Worm (Caenorhabditis elegans): ENCODE measurements around the gene ceh-21.

DNA sequence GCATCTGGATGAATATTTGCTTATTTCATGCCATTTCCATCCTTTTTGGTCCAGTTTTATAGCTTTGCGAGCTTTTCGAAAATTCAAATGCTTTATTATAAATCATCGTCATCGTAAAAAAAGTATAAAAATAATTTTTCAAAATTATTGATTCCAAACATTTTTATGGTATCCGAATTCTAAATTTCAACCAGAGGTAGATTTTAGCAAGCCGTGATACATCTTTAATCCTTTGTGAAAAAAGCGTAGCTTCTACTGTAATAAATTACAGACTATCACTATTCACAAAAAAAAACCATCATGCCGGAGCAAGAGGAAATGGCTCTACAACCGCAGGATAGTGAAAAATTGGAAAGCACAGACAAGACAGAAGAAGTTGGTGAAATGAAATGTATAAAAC, 26.4 kb downstream of the ceh-21 start, which contains the start of gene C14E2.1:
- TF ChIP-seq T22C8.4 (GFP tag; IDR thresholded peaks at IDR 0.05) (no peak), klf-2 (GFP tag; conservative IDR thresholded peaks at IDR 0.05) (no peak), tab-1 (GFP tag; IDR thresholded peaks at IDR 0.05) (no peak), flt-1 (GFP tag; IDR thresholded peaks at IDR 0.05) (no peak), ztf-29 (GFP tag; IDR thresholded peaks at IDR 0.05) (no peak)
